Worm (Caenorhabditis elegans): ENCODE measurements around the gene nxf-1.

Gene nxf-1

ce11 chrV:14433584-14433983, 18.8 kb upstream of the nxf-1 start:
- TF ChIP-seq zag-1 (tag; optimal IDR thresholded peaks at IDR 0.05), result no peak
- no peak for TF ChIP-seq dmd-9 (GFP tag; IDR thresholded peaks at IDR 0.05)
- TF ChIP-seq mep-1 (tag; optimal IDR thresholded peaks at IDR 0.05), result no peak
- TF ChIP-seq ztf-11 (tag; optimal IDR thresholded peaks at IDR 0.05), result no peak
- TF ChIP-seq egl-43 (GFP tag; IDR thresholded peaks at IDR 0.05), result no peak
- no peak for TF ChIP-seq hmg-1.1 (GFP tag; IDR thresholded peaks at IDR 0.05)
- no peak for TF ChIP-seq saeg-2 (GFP tag; IDR thresholded peaks at IDR 0.05)
- no peak for TF ChIP-seq nhr-111 (GFP tag; optimal IDR thresholded peaks at IDR 0.05)
- TF ChIP-seq hif-1 (tag; optimal IDR thresholded peaks at IDR 0.05), result no peak
- TF ChIP-seq lin-29 (GFP tag; IDR thresholded peaks at IDR 0.05), result no peak

- TF ChIP-seq hlh-30 (tag; optimal IDR thresholded peaks at IDR 0.05; ENCODE audit: insufficient read depth), result no peak
- TF ChIP-seq ama-1 (optimal IDR thresholded peaks at IDR 0.05), result no peak
Observed at ce11 chrV:14432259-14432658, 17.4 kb upstream of the nxf-1 start, which contains the start of gene egl-1. Gene egl-1 (minus strand): TSS chrV:14432359.

- TF ChIP-seq ZK337.2 (GFP tag; IDR thresholded peaks at IDR 0.05) (no peak), unc-62 (GFP tag; optimal IDR thresholded peaks at IDR 0.05 in 1 of 2) (peak in 1 of 2 experiments; percentile 29), unc-62 (tag; optimal IDR thresholded peaks at IDR 0.05) (no peak)
Observed at ce11 chrV:14428865-14429264, 14.1 kb upstream of the nxf-1 start, which contains the start of gene F23B12.1. Gene F23B12.1 (plus strand): TSS chrV:14429165.

- TF ChIP-seq snpc-4 (tag; optimal IDR thresholded peaks at IDR 0.05) (no peak), nhr-28 (tag; optimal IDR thresholded peaks at IDR 0.05) (no peak), skn-1 (tag; optimal IDR thresholded peaks at IDR 0.05) (no peak), daf-12 (tag; optimal IDR thresholded peaks at IDR 0.05) (no peak), zip-2 (tag; optimal IDR thresholded peaks at IDR 0.05) (no peak), aha-1 (tag) (peak; percentile 30), unc-62 (GFP tag; optimal IDR thresholded peaks at IDR 0.05 in 1 of 2) (peak in 1 of 2 experiments; percentile 99), unc-62 (tag; optimal IDR thresholded peaks at IDR 0.05) (no peak), snpc-1.2 (GFP tag; IDR thresholded peaks at IDR 0.05) (no peak), dmd-6 (GFP tag; IDR thresholded peaks at IDR 0.05) (no peak), nhr-76 (tag; optimal IDR thresholded peaks at IDR 0.05) (no peak), mxl-2 (GFP tag; conservative IDR thresholded peaks at IDR 0.05) (no peak), mes-2 (tag; optimal IDR thresholded peaks at IDR 0.05; ENCODE audit: poor library complexity, severe bottlenecking) (no peak), fkh-10 (GFP tag; optimal IDR thresholded peaks at IDR 0.05) (no peak)
Observed at ce11 chrV:14427069-14427825, 12.4 kb upstream of the nxf-1 start.

ce11 chrV:14426013-14426412, 11.2 kb upstream of the nxf-1 start:
- TF ChIP-seq unc-62 (GFP tag; optimal IDR thresholded peaks at IDR 0.05 in 1 of 2), result peak in 1 of 2 experiments; percentile 63
- no peak for TF ChIP-seq unc-62 (tag; optimal IDR thresholded peaks at IDR 0.05)
- TF ChIP-seq ceh-82 (tag; optimal IDR thresholded peaks at IDR 0.05), result no peak

- TF ChIP-seq lin-13 (GFP tag; optimal IDR thresholded peaks at IDR 0.05) (peak; percentile 18), nhr-76 (tag; optimal IDR thresholded peaks at IDR 0.05) (no peak), nhr-6 (tag; optimal IDR thresholded peaks at IDR 0.05) (peak; percentile 86), mdt-29 (GFP tag; IDR thresholded peaks at IDR 0.05) (no peak), dpl-1 (GFP tag; optimal IDR thresholded peaks at IDR 0.05) (peak; percentile 29), ceh-28 (tag; optimal IDR thresholded peaks at IDR 0.05) (no peak), hif-1 (tag; optimal IDR thresholded peaks at IDR 0.05) (no peak), set-16 (GFP tag; IDR thresholded peaks at IDR 0.05) (no peak), unc-130 (GFP tag; optimal IDR thresholded peaks at IDR 0.05) (peak; percentile 36), ctbp-1 (GFP tag; IDR thresholded peaks at IDR 0.05) (no peak), R02D3.7 (tag; optimal IDR thresholded peaks at IDR 0.05) (no peak), skn-1 (tag; optimal IDR thresholded peaks at IDR 0.05) (no peak), nhr-48 (tag; optimal IDR thresholded peaks at IDR 0.05) (no peak), ama-1 (optimal IDR thresholded peaks at IDR 0.05) (no peak), duxl-1 (tag; optimal IDR thresholded peaks at IDR 0.05; ENCODE audit: poor library complexity) (no peak), ces-1 (GFP tag; optimal IDR thresholded peaks at IDR 0.05) (no peak), nhr-41 (GFP tag; IDR thresholded peaks at IDR 0.05) (no peak), nhr-111 (GFP tag; optimal IDR thresholded peaks at IDR 0.05) (no peak), nhr-28 (tag; optimal IDR thresholded peaks at IDR 0.05) (no peak)
Observed at ce11 chrV:14424958-14425492, 10.2 kb upstream of the nxf-1 start, which contains the start of gene rrsr-1. Gene rrsr-1 (minus strand): TSS chrV:14425008.
